Worm (Caenorhabditis elegans) whole organism, L3 larva: ENCODE measurements around the gene Y105C5B.5.

ENCODE experiments used
- aly-2 ChIP-seq: fragments of 150-350 bp; optimal IDR thresholded peaks from 2 replicates; lab custom pipeline; 2014; ENCODE audit warnings: missing biosample characterization, missing genetic modification characterization
- egl-27 ChIP-seq: sonication (generic microtip); optimal IDR thresholded peaks from 4 replicates; lab custom pipeline; 2017; ENCODE audit warnings: missing biosample characterization, missing genetic modification reagents, missing genetic modification characterization
- elt-1 ChIP-seq: fragments of 150-350 bp; optimal IDR thresholded peaks from 2 replicates; lab custom pipeline; 2014; ENCODE audit warnings: missing biosample characterization, missing genetic modification characterization
- elt-3 ChIP-seq, 3 experiments: fragments of 150-350 bp in 1 of 3; sonication (generic microtip) in 2 of 3; optimal IDR thresholded peaks; 2 replicates in 2 of 3; 4 replicates in 1 of 3; lab custom pipeline; 2014 to 2017; ENCODE audit warnings: missing biosample characterization in 3 of 3, missing genetic modification characterization in 3 of 3
- nhr-12 ChIP-seq: fragments of 150-350 bp; optimal IDR thresholded peaks from 2 replicates; lab custom pipeline; 2014; ENCODE audit warnings: missing biosample characterization, missing genetic modification characterization
- nhr-237 ChIP-seq: fragments of 150-350 bp; optimal IDR thresholded peaks from 2 replicates; lab custom pipeline; 2014; ENCODE audit warnings: missing biosample characterization, missing genetic modification characterization
- nhr-77 ChIP-seq: fragments of 150-350 bp; optimal IDR thresholded peaks from 2 replicates; lab custom pipeline; 2014; ENCODE audit warnings: missing biosample characterization, missing genetic modification characterization
- pqm-1 ChIP-seq: fragments of 150-350 bp; optimal IDR thresholded peaks from 2 replicates; lab custom pipeline; 2017; ENCODE audit warnings: missing biosample characterization, missing genetic modification characterization, inconsistent platforms
- skn-1 ChIP-seq: fragments of 150-350 bp; optimal IDR thresholded peaks from 2 replicates; lab custom pipeline; 2014; ENCODE audit warnings: missing biosample characterization, missing genetic modification characterization
- snpc-4 ChIP-seq: fragments of 150-350 bp; optimal IDR thresholded peaks from 2 replicates; lab custom pipeline; 2014; ENCODE audit warnings: missing biosample characterization, missing genetic modification characterization
- unc-62 ChIP-seq: fragments of 150-350 bp; sonication (generic microtip); optimal IDR thresholded peaks from 4 replicates; lab custom pipeline; 2014; ENCODE audit warnings: missing biosample characterization, missing genetic modification reagents, missing genetic modification characterization
- ztf-4 ChIP-seq: fragments of 150-350 bp; optimal IDR thresholded peaks from 2 replicates; lab custom pipeline; 2014; ENCODE audit warnings: missing biosample characterization, missing genetic modification characterization

DNA sequence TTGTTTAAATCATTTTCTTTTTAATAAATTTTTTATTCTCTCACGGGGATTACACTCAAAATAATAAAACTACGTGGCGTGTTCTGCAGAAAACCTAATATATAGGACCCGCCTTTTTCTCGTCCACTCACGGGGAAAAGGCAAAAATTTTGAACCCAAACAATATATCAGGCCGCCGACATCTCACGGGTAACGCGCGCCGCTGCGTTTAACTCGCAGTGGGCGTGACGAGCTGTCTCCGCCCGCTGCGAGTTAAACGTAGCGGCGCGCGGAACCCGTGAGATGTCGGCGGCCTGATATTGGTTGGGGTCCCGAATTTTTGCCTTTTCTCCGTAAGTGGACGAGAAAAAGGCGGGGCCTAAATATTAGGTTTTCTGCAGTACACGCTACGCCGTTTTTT, 39.5 kb downstream of the Y105C5B.5 start:
- TF ChIP-seq skn-1 (tag; lab: Kevin White, UChicago): no peak
- no peak for TF ChIP-seq elt-3 (tag; optimal IDR thresholded peaks at IDR 0.05; lab: Kevin White, UChicago)
- no peak for TF ChIP-seq unc-62 (GFP tag; lab: Kevin White, UChicago)
- no peak for TF ChIP-seq elt-1 (tag; lab: Kevin White, UChicago)
- no peak for TF ChIP-seq aly-2 (tag; lab: Kevin White, UChicago)
- no peak for TF ChIP-seq nhr-77 (tag; lab: Kevin White, UChicago)
- TF ChIP-seq egl-27 (tag; lab: Kevin White, UChicago): no peak
- TF ChIP-seq nhr-237 (tag; lab: Kevin White, UChicago): no peak
- no peak for TF ChIP-seq snpc-4
- no peak for TF ChIP-seq pqm-1 (tag; lab: Kevin White, UChicago)
- no peak for TF ChIP-seq nhr-12
- TF ChIP-seq ztf-4 (tag; lab: Kevin White, UChicago): no peak
